Worm (Caenorhabditis elegans) whole organism, L4 larva: ENCODE data around the gene W09D10.5.

ENCODE experiments used
- D1046.2 ChIP-seq: fragments of 200-800 bp; sonication (Bioruptor generic); IDR thresholded peaks from 2 replicates; pipeline ENCODE4 v1.3.6; 2022; ENCODE audit warnings: missing genetic modification characterization, missing compliant biosample characterization
- F26F4.8 ChIP-seq: fragments of 200-800 bp; sonication (Bioruptor generic); conservative IDR thresholded peaks from 2 replicates; pipeline ENCODE4 v1.3.6; 2022; ENCODE audit warnings: missing genetic modification characterization, missing compliant biosample characterization
- F37D6.2 ChIP-seq: sonication (generic microtip); optimal IDR thresholded peaks from 2 replicates; lab custom pipeline; 2016; ENCODE audit warnings: mild to moderate bottlenecking, missing genetic modification characterization, missing compliant biosample characterization
- F49E8.2 ChIP-seq: sonication (generic microtip); optimal IDR thresholded peaks from 2 replicates; lab custom pipeline; 2016; ENCODE audit warnings: missing compliant biosample characterization, mild to moderate bottlenecking, missing genetic modification characterization, borderline replicate concordance
- R02D3.7 ChIP-seq: fragments of 150-350 bp; sonication (generic microtip); optimal IDR thresholded peaks from 3 replicates; lab custom pipeline; 2014; ENCODE audit warnings: missing biosample characterization, missing genetic modification characterization
- T26A8.4 ChIP-seq: fragments of 200-800 bp; sonication (Bioruptor generic); IDR thresholded peaks from 2 replicates; pipeline ENCODE4 v1.3.6; 2022; ENCODE audit warnings: missing genetic modification characterization, missing compliant biosample characterization
- Y105C5A.15 ChIP-seq: fragments of 200-800 bp; sonication (Bioruptor generic); IDR thresholded peaks from 2 replicates; pipeline ENCODE4 v1.3.6; 2022; ENCODE audit warnings: missing genetic modification characterization, missing compliant biosample characterization
- Y48G9A.11 ChIP-seq: fragments of 200-800 bp; sonication (Bioruptor generic); IDR thresholded peaks from 2 replicates; pipeline ENCODE4 v1.3.6; 2022; ENCODE audit warnings: missing genetic modification reagents, missing genetic modification characterization, missing compliant biosample characterization
- aly-2 ChIP-seq: sonication (generic microtip); optimal IDR thresholded peaks from 2 replicates; lab custom pipeline; 2018; ENCODE audit warnings: missing biosample characterization, missing genetic modification characterization
- ceh-20 ChIP-seq: fragments of 200-800 bp; sonication (Bioruptor generic); IDR thresholded peaks from 2 replicates; pipeline ENCODE4 v1.3.6; 2022; ENCODE audit warnings: missing genetic modification reagents, missing genetic modification characterization, missing compliant biosample characterization
- ceh-32 ChIP-seq: sonication (generic microtip); optimal IDR thresholded peaks from 2 replicates; lab custom pipeline; 2016; ENCODE audit warnings: mild to moderate bottlenecking, missing genetic modification characterization, missing compliant biosample characterization; ENCODE audit not compliant: poor library complexity
- ceh-44 ChIP-seq: fragments of 200-800 bp; sonication (Bioruptor generic); IDR thresholded peaks from 2 replicates; pipeline ENCODE4 v1.3.6; 2022; ENCODE audit warnings: missing genetic modification reagents, missing genetic modification characterization, missing compliant biosample characterization
- cey-2 ChIP-seq: sonication (generic microtip); optimal IDR thresholded peaks from 3 replicates; lab custom pipeline; 2017; ENCODE audit warnings: missing genetic modification characterization, mild to moderate bottlenecking, missing compliant biosample characterization, antibody characterized with exemption, borderline replicate concordance; ENCODE audit not compliant: insufficient read depth
- daf-16 ChIP-seq, 3 experiments: sonication (generic microtip); optimal IDR thresholded peaks; 2 replicates each; lab custom pipeline; 2016 to 2017; ENCODE audit warnings: missing genetic modification characterization in 3 of 3, missing genetic modification reagents in 3 of 3, mild to moderate bottlenecking in 2 of 3, missing compliant biosample characterization in 2 of 3, missing biosample characterization in 1 of 3, moderate library complexity in 1 of 3
- daf-19 ChIP-seq: fragments of 200-800 bp; sonication (Bioruptor generic); conservative IDR thresholded peaks from 2 replicates; pipeline ENCODE4 v1.3.6; 2022; ENCODE audit warnings: missing genetic modification characterization, missing compliant biosample characterization
- daf-8 ChIP-seq: fragments of 200-800 bp; sonication (Bioruptor generic); IDR thresholded peaks from 2 replicates; pipeline ENCODE4 v1.3.6; 2022; ENCODE audit warnings: missing genetic modification characterization, missing compliant biosample characterization
- dmd-6 ChIP-seq: fragments of 200-800 bp; sonication (Bioruptor generic); IDR thresholded peaks from 2 replicates; pipeline ENCODE4 v1.3.6; 2022; ENCODE audit warnings: missing genetic modification reagents, missing genetic modification characterization, missing compliant biosample characterization
- gei-8 ChIP-seq: fragments of 200-800 bp; sonication (Bioruptor generic); optimal IDR thresholded peaks from 2 replicates; lab custom pipeline; 2018; ENCODE audit warnings: mild to moderate bottlenecking, missing genetic modification characterization, missing compliant biosample characterization
- hif-1 ChIP-seq, 2 experiments: sonication (generic microtip); optimal IDR thresholded peaks; 2 replicates each; lab custom pipeline; 2016 to 2017; ENCODE audit warnings: missing compliant biosample characterization in 2 of 2, missing genetic modification characterization in 2 of 2, missing genetic modification reagents in 2 of 2, missing genotype in 2 of 2, mild to moderate bottlenecking in 1 of 2
- hlh-11 ChIP-seq: fragments of 200-800 bp; sonication (Bioruptor generic); optimal IDR thresholded peaks from 2 replicates; lab custom pipeline; 2018; ENCODE audit warnings: mild to moderate bottlenecking, missing genetic modification characterization, missing compliant biosample characterization
- lin-1 ChIP-seq: fragments of 200-800 bp; sonication (Bioruptor generic); IDR thresholded peaks from 2 replicates; pipeline ENCODE4 v1.3.6; 2022; ENCODE audit warnings: missing genetic modification reagents, missing genetic modification characterization, missing compliant biosample characterization
- lin-13 ChIP-seq: fragments of 150-350 bp; optimal IDR thresholded peaks from 2 replicates; lab custom pipeline; 2014; ENCODE audit warnings: missing biosample characterization, missing genetic modification reagents, missing genetic modification characterization
- lir-3 ChIP-seq: sonication (generic microtip); optimal IDR thresholded peaks from 2 replicates; lab custom pipeline; 2016; ENCODE audit warnings: mild to moderate bottlenecking, missing genetic modification characterization, missing compliant biosample characterization
- madf-9 ChIP-seq: fragments of 200-800 bp; sonication (Bioruptor generic); conservative IDR thresholded peaks from 2 replicates; pipeline ENCODE4 v1.3.6; 2022; ENCODE audit warnings: missing genetic modification reagents, missing genetic modification characterization, missing compliant biosample characterization
- mdl-1 ChIP-seq, 2 experiments: fragments of 150-350 bp in 1 of 2; sonication (generic microtip) in 1 of 2; optimal IDR thresholded peaks; 2 replicates each; lab custom pipeline; 2014 to 2017; ENCODE audit warnings: missing biosample characterization in 2 of 2, missing genetic modification characterization in 2 of 2
- mdt-29 ChIP-seq: fragments of 200-800 bp; sonication (Bioruptor generic); IDR thresholded peaks from 2 replicates; pipeline ENCODE4 v1.3.6; 2022; ENCODE audit warnings: missing genetic modification reagents, missing genetic modification characterization, missing compliant biosample characterization
- nhr-10 ChIP-seq: fragments of 150-350 bp; optimal IDR thresholded peaks from 2 replicates; lab custom pipeline; 2014; ENCODE audit warnings: missing biosample characterization, missing genetic modification characterization
- nhr-102 ChIP-seq: sonication (generic microtip); optimal IDR thresholded peaks from 2 replicates; lab custom pipeline; 2016; ENCODE audit warnings: mild to moderate bottlenecking, missing genetic modification characterization, moderate library complexity, missing compliant biosample characterization
- nhr-11 ChIP-seq: fragments of 150-350 bp; optimal IDR thresholded peaks from 2 replicates; lab custom pipeline; 2014; ENCODE audit warnings: missing biosample characterization, missing genetic modification characterization
- nhr-25 ChIP-seq: sonication (generic microtip); optimal IDR thresholded peaks from 2 replicates; lab custom pipeline; 2017; ENCODE audit warnings: missing genetic modification characterization, mild to moderate bottlenecking, missing compliant biosample characterization, antibody characterized with exemption, moderate library complexity, borderline replicate concordance; ENCODE audit not compliant: insufficient read depth
- nhr-41 ChIP-seq: fragments of 200-800 bp; sonication (Bioruptor generic); IDR thresholded peaks from 2 replicates; pipeline ENCODE4 v1.3.6; 2022; ENCODE audit warnings: missing genetic modification reagents, missing genetic modification characterization, missing compliant biosample characterization
- nhr-48 ChIP-seq: sonication (generic microtip); optimal IDR thresholded peaks from 2 replicates; lab custom pipeline; 2016; ENCODE audit warnings: mild to moderate bottlenecking, missing genetic modification characterization, missing compliant biosample characterization
- nhr-77 ChIP-seq: fragments of 150-350 bp; optimal IDR thresholded peaks from 2 replicates; lab custom pipeline; 2014; ENCODE audit warnings: missing biosample characterization, missing genetic modification characterization
- pha-4 ChIP-seq, 2 experiments: fragments of 150-350 bp in 1 of 2; fragments of 200-800 bp in 1 of 2; sonication (Bioruptor generic) in 1 of 2; IDR thresholded peaks in 1 of 2; optimal IDR thresholded peaks in 1 of 2; 2 replicates each; pipeline versions ENCODE4 v1.3.6 to Lab custom; 2014 to 2022; ENCODE audit warnings: missing genetic modification characterization in 2 of 2, missing genetic modification reagents in 2 of 2, missing biosample characterization in 1 of 2, missing compliant biosample characterization in 1 of 2
- php-3 ChIP-seq: fragments of 200-800 bp; sonication (Bioruptor generic); IDR thresholded peaks from 2 replicates; pipeline ENCODE4 v1.3.6; 2022; ENCODE audit warnings: missing genetic modification reagents, missing genetic modification characterization, missing compliant biosample characterization
- pqm-1 ChIP-seq: sonication (generic microtip); optimal IDR thresholded peaks from 2 replicates; lab custom pipeline; 2017; ENCODE audit warnings: missing biosample characterization, missing genetic modification characterization
- rbr-2 ChIP-seq: sonication (generic microtip); optimal IDR thresholded peaks from 2 replicates; lab custom pipeline; 2016; ENCODE audit warnings: missing genotype, missing genetic modification characterization, missing compliant biosample characterization
- saeg-2 ChIP-seq: fragments of 200-800 bp; sonication (Bioruptor generic); IDR thresholded peaks from 2 replicates; pipeline ENCODE4 v1.3.6; 2022; ENCODE audit warnings: missing genetic modification reagents, missing genetic modification characterization, missing compliant biosample characterization
- spr-1 ChIP-seq: sonication (generic microtip); optimal IDR thresholded peaks from 2 replicates; lab custom pipeline; 2016; ENCODE audit warnings: mild to moderate bottlenecking, missing genetic modification characterization, missing compliant biosample characterization
- tag-97 ChIP-seq: fragments of 200-800 bp; sonication (Bioruptor generic); IDR thresholded peaks from 2 replicates; pipeline ENCODE4 v1.3.6; 2022; ENCODE audit warnings: missing genetic modification characterization, missing compliant biosample characterization
- tra-1 ChIP-seq: fragments of 200-800 bp; sonication (Bioruptor generic); IDR thresholded peaks from 2 replicates; pipeline ENCODE4 v1.3.6; 2022; ENCODE audit warnings: missing genetic modification reagents, missing genetic modification characterization, missing compliant biosample characterization
- unc-62 ChIP-seq, 3 experiments: fragments of 150-350 bp in 1 of 3; sonication (generic microtip); optimal IDR thresholded peaks in 2 of 3; peaks in 1 of 3; 1 replicate in 1 of 3; 2 replicates in 2 of 3; lab custom pipeline; 2014 to 2017; ENCODE audit warnings: missing biosample characterization in 3 of 3, missing genetic modification characterization in 3 of 3, missing genetic modification reagents in 3 of 3, missing genotype in 1 of 3
- vab-7 ChIP-seq: fragments of 200-800 bp; sonication (Bioruptor generic); IDR thresholded peaks from 2 replicates; pipeline ENCODE4 v1.3.6; 2022; ENCODE audit warnings: missing genetic modification reagents, missing genetic modification characterization, missing compliant biosample characterization
- zfp-3 ChIP-seq: fragments of 200-800 bp; sonication (Bioruptor generic); conservative IDR thresholded peaks from 2 replicates; pipeline ENCODE4 v1.3.6; 2022; ENCODE audit warnings: missing genetic modification reagents, missing genetic modification characterization, missing compliant biosample characterization
- zip-2 ChIP-seq: fragments of 150-350 bp; optimal IDR thresholded peaks from 2 replicates; lab custom pipeline; 2014; ENCODE audit warnings: missing biosample characterization, missing genetic modification characterization

W09D10.5 gene

ce11 chrIII:10746406-10746807, 35.1 kb upstream of the W09D10.5 start (continued):
- TF ChIP-seq unc-62 (GFP tag; optimal IDR thresholded peaks at IDR 0.05 in 1 of 2; lab: Kevin White, UChicago) = no peak
- TF ChIP-seq unc-62 (tag; optimal IDR thresholded peaks at IDR 0.05; lab: Kevin White, UChicago) = no peak
- TF ChIP-seq nhr-11 (tag; lab: Kevin White, UChicago) = no peak
- no peak for TF ChIP-seq hlh-11 (tag; lab: Kevin White, UChicago)
- no peak for TF ChIP-seq tag-97
- peak; percentile 45; the same call in 1 of the 2 replicates for TF ChIP-seq mdt-29
- TF ChIP-seq nhr-102 = no peak
- TF ChIP-seq ceh-32 (tag; lab: Kevin White, UChicago) = no peak
- TF ChIP-seq ceh-44 (GFP tag; lab: Robert Waterston, UW) = no peak
- no peak for TF ChIP-seq ceh-20 (GFP tag; lab: Robert Waterston, UW)
- no peak for TF ChIP-seq F37D6.2 (tag; lab: Kevin White, UChicago)
- no peak for TF ChIP-seq rbr-2 (tag; lab: Kevin White, UChicago)
- peak; percentile 56 for TF ChIP-seq gei-8
- no peak for TF ChIP-seq aly-2 (tag; lab: Kevin White, UChicago)
- no peak for TF ChIP-seq pqm-1 (tag; lab: Kevin White, UChicago)
- TF ChIP-seq D1046.2 (GFP tag; lab: Robert Waterston, UW) = no peak
- no peak for TF ChIP-seq cey-2 (tag; lab: Kevin White, UChicago)
- TF ChIP-seq F26F4.8 = 0 out of 2 replicates have a peak, but pooled peaks have one; percentile 20
- TF ChIP-seq pha-4 (GFP tag; IDR thresholded peaks at IDR 0.05; lab: Robert Waterston, UW) = peak; percentile 69; the same call in 1 of the 2 replicates
- TF ChIP-seq pha-4 (tag; optimal IDR thresholded peaks at IDR 0.05; lab: Kevin White, UChicago) = no peak

DNA sequence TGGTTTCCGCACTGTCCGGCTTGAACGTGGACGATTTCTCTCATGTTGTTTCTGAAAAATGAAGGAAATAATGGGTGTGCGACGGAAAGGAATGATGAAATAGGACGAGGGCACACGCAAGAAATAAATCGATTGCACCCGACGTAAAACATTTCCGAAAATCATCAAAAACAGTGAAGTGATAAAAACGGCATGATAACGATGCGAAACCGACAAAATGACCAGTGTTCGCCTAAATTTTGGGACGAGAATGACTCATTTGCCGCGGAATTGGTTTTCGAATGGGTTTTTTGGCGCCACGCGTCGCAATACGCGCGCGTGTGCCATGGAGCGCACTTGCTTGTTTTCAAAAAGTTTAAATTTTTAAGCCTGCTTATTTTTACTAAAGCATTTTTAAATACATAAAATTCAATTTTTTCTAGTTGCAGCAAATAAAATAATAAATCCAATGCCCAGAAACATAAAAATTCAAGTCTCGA, 31.1 kb upstream of the W09D10.5 start, which contains the start of the genes tbb-1 and rib-2:
Gene tbb-1, minus strand, starts transcription at position 51 of the 479 bp plus-strand sequence.
Gene rib-2, plus strand, starts transcription at position 429 of the 479 bp plus-strand sequence.
- peak; percentile 92 for TF ChIP-seq nhr-77 (tag; lab: Kevin White, UChicago)
- peak; percentile 94 for TF ChIP-seq dmd-6 (GFP tag; lab: Robert Waterston, UW)
- peak; percentile 85 for TF ChIP-seq tra-1 (GFP tag; lab: Robert Waterston, UW)
- peak; percentile 75 for TF ChIP-seq nhr-48
- TF ChIP-seq daf-16 (GFP tag; optimal IDR thresholded peaks at IDR 0.05; lab: Kevin White, UChicago) = no peak
- peak; percentile 77 for TF ChIP-seq daf-16 (tag; optimal IDR thresholded peaks at IDR 0.05; lab: Kevin White, UChicago)
- TF ChIP-seq unc-62 (GFP tag; optimal IDR thresholded peaks at IDR 0.05 in 1 of 2; lab: Kevin White, UChicago) = peak in 1 of 2 experiments; percentile 20
- no peak for TF ChIP-seq unc-62 (tag; optimal IDR thresholded peaks at IDR 0.05; lab: Kevin White, UChicago)
- TF ChIP-seq gei-8 = no peak
- peak; percentile 89 for TF ChIP-seq F49E8.2 (tag; lab: Kevin White, UChicago)
- peak in 1 of 2 experiments; percentile 71 for TF ChIP-seq hif-1 (tag; optimal IDR thresholded peaks at IDR 0.05; lab: Kevin White, UChicago)
- TF ChIP-seq saeg-2 = no peak
- TF ChIP-seq R02D3.7 = no peak
- TF ChIP-seq vab-7 (GFP tag; lab: Robert Waterston, UW) = no peak
- TF ChIP-seq Y48G9A.11 (GFP tag; lab: Robert Waterston, UW) = peak; percentile 88
- TF ChIP-seq daf-8 = no peak
- TF ChIP-seq nhr-25 (tag; lab: Kevin White, UChicago) = peak; percentile 71
- peak; percentile 99 for TF ChIP-seq php-3 (GFP tag; lab: Robert Waterston, UW)
- peak; percentile 96 for TF ChIP-seq hlh-11 (tag; lab: Kevin White, UChicago)
- peak; percentile 83; the same call in 1 of the 2 replicates for TF ChIP-seq madf-9 (GFP tag; lab: Robert Waterston, UW)
- TF ChIP-seq ceh-20 (GFP tag; lab: Robert Waterston, UW) = 0 out of 2 replicates have a peak, but pooled peaks have one; percentile 18
- peak; percentile 68 for TF ChIP-seq nhr-10 (tag; lab: Kevin White, UChicago)
- peak; percentile 68; the same call in 1 of the 2 replicates for TF ChIP-seq nhr-41 (GFP tag; lab: Robert Waterston, UW)
- peak; percentile 18 for TF ChIP-seq spr-1
- peak; percentile 69 for TF ChIP-seq zfp-3 (GFP tag; lab: Robert Waterston, UW)
- no peak for TF ChIP-seq lir-3
- TF ChIP-seq lin-1 (GFP tag; lab: Robert Waterston, UW) = peak; percentile 97
- TF ChIP-seq Y105C5A.15 (GFP tag; lab: Robert Waterston, UW) = no peak
- peak; percentile 29 to 88 for TF ChIP-seq mdl-1 (tag; optimal IDR thresholded peaks at IDR 0.05; lab: Kevin White, UChicago)
- TF ChIP-seq lin-13 = peak; percentile 93
- TF ChIP-seq nhr-102 = peak; percentile 76
- TF ChIP-seq zip-2 (tag; lab: Kevin White, UChicago) = no peak
- TF ChIP-seq daf-19 = no peak
- peak; percentile 65 for TF ChIP-seq T26A8.4
- TF ChIP-seq pha-4 (GFP tag; IDR thresholded peaks at IDR 0.05; lab: Robert Waterston, UW) = peak; percentile 76
- no peak for TF ChIP-seq pha-4 (tag; optimal IDR thresholded peaks at IDR 0.05; lab: Kevin White, UChicago)
